Fruit fly (Drosophila melanogaster) whole organism, adult: Measurements from ENCODE around the gene Septin2.
A peak's percentile ranks its signal among the peaks of the same experiment; 100 is the strongest.

Experiments
- CG11617 ChIP-seq: fragments of 200-800 bp; sonication (Bioruptor generic); optimal IDR thresholded peaks from 2 replicates; lab custom pipeline; 2017; ENCODE audit warnings: mild to moderate bottlenecking, missing biosample characterization, missing genetic modification reagents, missing genetic modification characterization
- CG12768 ChIP-seq: fragments of 200-800 bp; sonication (Bioruptor generic); optimal IDR thresholded peaks from 2 replicates; lab custom pipeline; 2017; ENCODE audit warnings: missing biosample characterization, missing genetic modification characterization, mild to moderate bottlenecking, moderate library complexity, missing genetic modification reagents
- CG14711 ChIP-seq: fragments of 200-800 bp; sonication (Bioruptor generic); optimal IDR thresholded peaks from 2 replicates; lab custom pipeline; 2018; ENCODE audit warnings: missing biosample characterization, mild to moderate bottlenecking, missing genetic modification characterization, moderate library complexity
- CG1620 ChIP-seq: fragments of 200-800 bp; sonication (Bioruptor generic); optimal IDR thresholded peaks from 2 replicates; lab custom pipeline; 2016; ENCODE audit warnings: missing biosample characterization, missing genetic modification characterization
- CG33017 ChIP-seq: fragments of 200-800 bp; sonication (Bioruptor generic); optimal IDR thresholded peaks from 2 replicates; lab custom pipeline; 2018; ENCODE audit warnings: missing biosample characterization, mild to moderate bottlenecking, missing genetic modification characterization, moderate library complexity
- CG5204 ChIP-seq: fragments of 200-800 bp; sonication (Bioruptor generic); optimal IDR thresholded peaks from 2 replicates; lab custom pipeline; 2016; ENCODE audit warnings: missing biosample characterization, missing genetic modification characterization
- CG7045 ChIP-seq: fragments of 200-800 bp; sonication (Bioruptor generic); optimal IDR thresholded peaks from 2 replicates; lab custom pipeline; 2017; ENCODE audit warnings: missing biosample characterization, mild to moderate bottlenecking, missing genetic modification characterization
- CG7101 ChIP-seq: fragments of 200-800 bp; sonication (Bioruptor generic); optimal IDR thresholded peaks from 2 replicates; lab custom pipeline; 2018; ENCODE audit warnings: missing biosample characterization, mild to moderate bottlenecking, missing genetic modification characterization, moderate library complexity
- Clk ChIP-seq: fragments of 200-800 bp; sonication (Bioruptor generic); optimal IDR thresholded peaks from 2 replicates; lab custom pipeline; 2017; ENCODE audit warnings: missing biosample characterization, missing genetic modification characterization
- Crg-1 ChIP-seq: fragments of 200-800 bp; sonication (Bioruptor generic); optimal IDR thresholded peaks from 2 replicates; lab custom pipeline; 2016; ENCODE audit warnings: missing biosample characterization, missing genetic modification characterization
- Hr96 ChIP-seq: fragments of 200-800 bp; sonication (Bioruptor generic); optimal IDR thresholded peaks from 2 replicates; lab custom pipeline; 2016; ENCODE audit warnings: missing biosample characterization, missing genetic modification characterization
- Mnt ChIP-seq: fragments of 200-800 bp; sonication (Bioruptor generic); optimal IDR thresholded peaks from 2 replicates; lab custom pipeline; 2016; ENCODE audit warnings: missing biosample characterization, mild to moderate bottlenecking, missing genetic modification characterization
- bab1 ChIP-seq: fragments of 200-800 bp; sonication (Bioruptor generic); optimal IDR thresholded peaks from 3 replicates; lab custom pipeline; 2019; ENCODE audit warnings: missing biosample characterization, mild to moderate bottlenecking, missing genetic modification characterization, moderate library complexity
- cic ChIP-seq: fragments of 200-800 bp; sonication (Bioruptor generic); optimal IDR thresholded peaks from 2 replicates; lab custom pipeline; 2017; ENCODE audit warnings: missing biosample characterization, mild to moderate bottlenecking, missing genetic modification characterization, moderate library complexity
- cnc ChIP-seq, 2 experiments: fragments of >200 bp; optimal IDR thresholded peaks; 2 replicates each; lab custom pipeline; 2017
- kay ChIP-seq: fragments of 200-800 bp; sonication (Bioruptor generic); peaks from one replicate; lab custom pipeline; 2016; ENCODE audit warnings: missing biosample characterization, missing genetic modification characterization, borderline replicate concordance
- ovo ChIP-seq: fragments of 200-800 bp; sonication (Bioruptor generic); optimal IDR thresholded peaks from 2 replicates; lab custom pipeline; 2016; ENCODE audit warnings: missing biosample characterization, missing genetic modification characterization
- pad ChIP-seq: fragments of 200-800 bp; sonication (Bioruptor generic); optimal IDR thresholded peaks from 3 replicates; lab custom pipeline; 2017; ENCODE audit warnings: missing biosample characterization, missing genetic modification characterization, mild to moderate bottlenecking, moderate library complexity, missing genetic modification reagents
- tj ChIP-seq: fragments of 200-800 bp; sonication (Bioruptor generic); optimal IDR thresholded peaks from 3 replicates; lab custom pipeline; 2017; ENCODE audit warnings: missing biosample characterization, mild to moderate bottlenecking, missing genetic modification characterization, moderate library complexity
- toe ChIP-seq: fragments of 200-800 bp; sonication (Bioruptor generic); optimal IDR thresholded peaks from 2 replicates; lab custom pipeline; 2016; ENCODE audit warnings: missing biosample characterization, missing genetic modification characterization

Septin2 gene

dm6 chr3R:20626123-20626522, 38.0 kb upstream of the Septin2 start:
- TF ChIP-seq tj: no peak
- no peak for TF ChIP-seq Hr96 (GFP tag; lab: Kevin White, UChicago)
- no peak for TF ChIP-seq CG11617 (GFP tag; lab: Kevin White, UChicago)
- TF ChIP-seq cic (GFP tag; lab: Kevin White, UChicago): no peak
- TF ChIP-seq cnc (optimal IDR thresholded peaks at IDR 0.05; lab: Kevin White, UChicago): no peak
- TF ChIP-seq Clk: no peak
- no peak for TF ChIP-seq pad (GFP tag; lab: Kevin White, UChicago)

dm6 chr3R:20622297-20623168, 34.4 kb upstream of the Septin2 start:
- TF ChIP-seq Mnt (no peak), CG7101 (tag; lab: Kevin White, UChicago) (no peak), ovo (GFP tag; lab: Kevin White, UChicago) (no peak), Clk (no peak), cnc (optimal IDR thresholded peaks at IDR 0.05; lab: Kevin White, UChicago) (no peak), bab1 (GFP tag; lab: Kevin White, UChicago) (no peak), toe (GFP tag; lab: Kevin White, UChicago) (no peak), pad (GFP tag; lab: Kevin White, UChicago) (no peak), CG7045 (no peak), CG11617 (GFP tag; lab: Kevin White, UChicago) (no peak), CG12768 (GFP tag; lab: Kevin White, UChicago) (no peak), CG1620 (GFP tag; lab: Kevin White, UChicago) (no peak), Crg-1 (no peak)

- TF ChIP-seq ovo (GFP tag; lab: Kevin White, UChicago) (no peak), CG33017 (no peak), tj (peak; percentile 22), Mnt (peak; percentile 48), toe (GFP tag; lab: Kevin White, UChicago) (no peak), CG11617 (GFP tag; lab: Kevin White, UChicago) (peak; percentile 52)
Measured at dm6 chr3R:20621805-20622286, 33.7 kb upstream of the Septin2 start, which contains the start of gene H. H (plus strand) TSS chr3R:20621938.

- no peak for TF ChIP-seq CG5204 (GFP tag; lab: Kevin White, UChicago)
- TF ChIP-seq CG7045: no peak
- no peak for TF ChIP-seq CG33017
- no peak for TF ChIP-seq tj
- TF ChIP-seq CG7101 (tag; lab: Kevin White, UChicago): no peak
- no peak for TF ChIP-seq Crg-1
- TF ChIP-seq pad (GFP tag; lab: Kevin White, UChicago): no peak
- no peak for TF ChIP-seq CG1620 (GFP tag; lab: Kevin White, UChicago)
- no peak for TF ChIP-seq bab1 (GFP tag; lab: Kevin White, UChicago)
- no peak for TF ChIP-seq ovo (GFP tag; lab: Kevin White, UChicago)
- no peak for TF ChIP-seq cic (GFP tag; lab: Kevin White, UChicago)
- no peak for TF ChIP-seq cnc (optimal IDR thresholded peaks at IDR 0.05; lab: Kevin White, UChicago)
- no peak for TF ChIP-seq Clk
- TF ChIP-seq CG11617 (GFP tag; lab: Kevin White, UChicago): no peak
- TF ChIP-seq kay (GFP tag; lab: Kevin White, UChicago): no peak
- TF ChIP-seq Hr96 (GFP tag; lab: Kevin White, UChicago): no peak
- TF ChIP-seq Mnt: no peak
- TF ChIP-seq toe (GFP tag; lab: Kevin White, UChicago): no peak
- no peak for TF ChIP-seq CG14711 (tag; lab: Kevin White, UChicago)
Measured at dm6 chr3R:20618947-20619346, 30.8 kb upstream of the Septin2 start.

- TF ChIP-seq bab1 (GFP tag; lab: Kevin White, UChicago) (no peak), CG11617 (GFP tag; lab: Kevin White, UChicago) (no peak), CG14711 (tag; lab: Kevin White, UChicago) (no peak), cnc (optimal IDR thresholded peaks at IDR 0.05; lab: Kevin White, UChicago) (no peak), CG5204 (GFP tag; lab: Kevin White, UChicago) (no peak), Hr96 (GFP tag; lab: Kevin White, UChicago) (no peak), Clk (no peak), kay (GFP tag; lab: Kevin White, UChicago) (no peak), CG7101 (tag; lab: Kevin White, UChicago) (no peak), CG12768 (GFP tag; lab: Kevin White, UChicago) (no peak), toe (GFP tag; lab: Kevin White, UChicago) (no peak), Mnt (no peak), ovo (GFP tag; lab: Kevin White, UChicago) (no peak), CG1620 (GFP tag; lab: Kevin White, UChicago) (no peak), Crg-1 (no peak), tj (no peak), CG33017 (no peak), pad (GFP tag; lab: Kevin White, UChicago) (no peak), cic (GFP tag; lab: Kevin White, UChicago) (no peak), CG7045 (no peak)
Measured at dm6 chr3R:20617583-20617982, 29.4 kb upstream of the Septin2 start, which contains the start of gene CG5466. CG5466 (plus strand) TSS chr3R:20617883.

- TF ChIP-seq Crg-1: no peak
- no peak for TF ChIP-seq ovo (GFP tag; lab: Kevin White, UChicago)
- no peak for TF ChIP-seq cic (GFP tag; lab: Kevin White, UChicago)
- no peak for TF ChIP-seq CG11617 (GFP tag; lab: Kevin White, UChicago)
- no peak for TF ChIP-seq CG14711 (tag; lab: Kevin White, UChicago)
- TF ChIP-seq pad (GFP tag; lab: Kevin White, UChicago): no peak
Measured at dm6 chr3R:20616801-20617200, 28.6 kb upstream of the Septin2 start, which contains the start of gene CG15923. CG15923 (minus strand) TSS chr3R:20616901.
